Worm (Caenorhabditis elegans): ENCODE results near the gene srh-301.

- TF ChIP-seq nhr-76 (tag; optimal IDR thresholded peaks at IDR 0.05) (no peak), nhr-23 (tag; optimal IDR thresholded peaks at IDR 0.05) (no peak), elt-1 (tag; optimal IDR thresholded peaks at IDR 0.05) (no peak), lin-39 (tag; optimal IDR thresholded peaks at IDR 0.05) (no peak), unc-39 (tag; optimal IDR thresholded peaks at IDR 0.05) (no peak), ama-1 (optimal IDR thresholded peaks at IDR 0.05) (no peak), unc-62 (GFP tag; optimal IDR thresholded peaks at IDR 0.05) (no peak), fkh-10 (GFP tag; optimal IDR thresholded peaks at IDR 0.05) (no peak), egl-27 (tag; optimal IDR thresholded peaks at IDR 0.05) (no peak), nhr-237 (tag; optimal IDR thresholded peaks at IDR 0.05) (no peak), pqm-1 (tag; optimal IDR thresholded peaks at IDR 0.05) (no peak), snpc-4 (tag; optimal IDR thresholded peaks at IDR 0.05) (no peak), ZK546.5 (tag; optimal IDR thresholded peaks at IDR 0.05) (no peak), fos-1 (tag; optimal IDR thresholded peaks at IDR 0.05) (no peak)
These were observed 25.9 kb upstream of the srh-301 start, which contains the start of gene srx-18 for ce11 chrV:17798789-17799188.
